Fruit fly (Drosophila melanogaster): ENCODE data around the gene S.

Gene S

DNA sequence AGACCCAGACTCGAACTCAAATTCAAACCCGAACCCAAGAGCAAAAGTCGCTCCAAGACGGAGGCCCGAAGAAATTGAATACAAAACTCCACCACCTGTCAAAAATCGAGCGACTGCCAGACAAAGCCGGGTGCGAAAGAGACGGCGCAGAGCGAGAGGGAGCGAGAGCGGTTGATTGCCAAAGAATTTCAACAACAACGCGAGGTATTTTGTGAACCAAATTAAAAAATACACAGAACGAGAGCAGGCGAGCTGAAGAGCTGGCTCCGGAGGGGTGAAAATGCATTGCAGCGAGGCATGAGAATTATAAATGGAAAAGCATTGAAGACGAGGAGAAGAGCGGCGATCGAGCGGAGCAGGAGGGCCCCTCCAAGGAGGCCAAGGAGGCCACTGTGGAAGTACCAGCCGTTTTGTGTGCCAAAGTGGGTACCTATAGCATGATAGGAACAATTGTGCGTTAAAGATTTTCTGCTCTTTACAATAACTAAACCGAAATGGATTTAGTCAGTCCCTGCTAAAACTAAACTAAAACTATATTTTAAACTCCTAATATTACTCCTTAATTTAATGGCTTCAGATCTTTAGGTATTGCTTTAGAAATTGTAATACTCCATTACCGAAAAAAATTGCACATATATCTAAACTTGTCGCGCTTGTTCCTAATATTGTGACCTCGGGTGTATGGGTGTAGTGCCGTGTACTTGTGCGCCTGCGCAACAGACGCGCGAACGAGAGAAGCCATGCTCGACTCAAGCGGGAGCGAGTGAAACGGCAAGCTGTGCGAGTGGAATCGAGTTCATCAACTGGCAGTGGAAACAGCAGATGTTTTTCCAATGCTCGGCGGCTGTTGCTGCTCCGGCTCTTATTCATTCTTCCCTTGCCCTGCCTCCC lies 14.9 kb downstream of the S start (continued):
- TF ChIP-seq CG30403 (GFP tag; optimal IDR thresholded peaks at IDR 0.05) (peak; percentile 59), CG2678 (tag; optimal IDR thresholded peaks at IDR 0.05) (peak; percentile 52), Sox102F (GFP tag; optimal IDR thresholded peaks at IDR 0.05) (peak; percentile 21), Ssrp (tag; optimal IDR thresholded peaks at IDR 0.05) (peak; percentile 47), kni (GFP tag; optimal IDR thresholded peaks at IDR 0.05) (peak; percentile 31), CG4360 (GFP tag; IDR thresholded peaks at IDR 0.05) (peak; percentile 52; the same call in 1 of the 2 replicates), ac (GFP tag; optimal IDR thresholded peaks at IDR 0.05) (peak; percentile 87), da (GFP tag; optimal IDR thresholded peaks at IDR 0.05) (peak; percentile 44), CG14050 (GFP tag; IDR thresholded peaks at IDR 0.05) (no peak), CG13296 (GFP tag; optimal IDR thresholded peaks at IDR 0.05) (no peak), stc (GFP tag; IDR thresholded peaks at IDR 0.05) (no peak), Meics (GFP tag; optimal IDR thresholded peaks at IDR 0.05) (peak; percentile 16), CG4820 (GFP tag; optimal IDR thresholded peaks at IDR 0.05) (peak; percentile 23), CG14014 (GFP tag; IDR thresholded peaks at IDR 0.05) (no peak), CG2202 (tag; optimal IDR thresholded peaks at IDR 0.05) (peak; percentile 56), CG33557 (GFP tag; optimal IDR thresholded peaks at IDR 0.05) (peak; percentile 73), dmrt11E (tag; optimal IDR thresholded peaks at IDR 0.05) (peak; percentile 92), Aef1 (GFP tag; IDR thresholded peaks at IDR 0.05) (no peak), oc (tag; optimal IDR thresholded peaks at IDR 0.05) (no peak), Abd-B (GFP tag; optimal IDR thresholded peaks at IDR 0.05) (peak; percentile 2), gem (tag; optimal IDR thresholded peaks at IDR 0.05) (peak; percentile 71), CG4404 (GFP tag; IDR thresholded peaks at IDR 0.05) (peak; percentile 35; the same call in 1 of the 2 replicates), Trl (optimal IDR thresholded peaks at IDR 0.05) (no peak), Trl (GFP tag; optimal IDR thresholded peaks at IDR 0.05) (peak; percentile 28)

- TF ChIP-seq Med (GFP tag) (peak; percentile 37), Ada2b (GFP tag; IDR thresholded peaks at IDR 0.05) (0 out of 2 replicates have a peak, but pooled peaks have one; percentile 9), CG6854 (GFP tag; optimal IDR thresholded peaks at IDR 0.05) (no peak), CG11093 (GFP tag; IDR thresholded peaks at IDR 0.05) (no peak), Blimp-1 (GFP tag; optimal IDR thresholded peaks at IDR 0.05) (peak; percentile 0), Awh (GFP tag; IDR thresholded peaks at IDR 0.05) (0 out of 2 replicates have a peak, but pooled peaks have one; percentile 17), Hr78 (GFP tag; optimal IDR thresholded peaks at IDR 0.05) (peak in 1 of 2 experiments; percentile 27), CG3407 (GFP tag; optimal IDR thresholded peaks at IDR 0.05) (peak; percentile 98)
Observed at dm6 chr2L:1057513-1057912, 20.1 kb downstream of the S start.

dm6 chr2L:1056631-1057030 lies 21.0 kb downstream of the S start:
- TF ChIP-seq CG32772 (GFP tag; IDR thresholded peaks at IDR 0.05) (0 out of 2 replicates have a peak, but pooled peaks have one; percentile 17), sens (GFP tag) (peak; percentile 56), CG3995 (GFP tag; optimal IDR thresholded peaks at IDR 0.05) (no peak), CkIIα-i1 (GFP tag; IDR thresholded peaks at IDR 0.05) (no peak), CG1024 (GFP tag; IDR thresholded peaks at IDR 0.05) (no peak), pnt (GFP tag; optimal IDR thresholded peaks at IDR 0.05) (no peak), CG8765 (GFP tag; IDR thresholded peaks at IDR 0.05) (no peak), CG32532 (GFP tag; IDR thresholded peaks at IDR 0.05) (0 out of 2 replicates have a peak, but pooled peaks have one; percentile 7), CG17612 (GFP tag; IDR thresholded peaks at IDR 0.05) (no peak), CG11696 (GFP tag; IDR thresholded peaks at IDR 0.05) (0 out of 2 replicates have a peak, but pooled peaks have one; percentile 22), fu2 (GFP tag; optimal IDR thresholded peaks at IDR 0.05) (no peak), sima (GFP tag; optimal IDR thresholded peaks at IDR 0.05) (no peak), crol (GFP tag; IDR thresholded peaks at IDR 0.05) (0 out of 2 replicates have a peak, but pooled peaks have one; percentile 8)
